Fruit fly (Drosophila melanogaster) whole organism, adult: ENCODE data around the gene HipHop.
A peak's percentile ranks its signal among the peaks of the same experiment; 100 is the strongest.

ENCODE experiments used
- CG11617 ChIP-seq: fragments of 200-800 bp; sonication (Bioruptor generic); optimal IDR thresholded peaks from 2 replicates; lab custom pipeline; 2017; ENCODE audit warnings: mild to moderate bottlenecking, missing biosample characterization, missing genetic modification reagents, missing genetic modification characterization
- CG12768 ChIP-seq: fragments of 200-800 bp; sonication (Bioruptor generic); optimal IDR thresholded peaks from 2 replicates; lab custom pipeline; 2017; ENCODE audit warnings: missing biosample characterization, missing genetic modification characterization, mild to moderate bottlenecking, moderate library complexity, missing genetic modification reagents
- CG14711 ChIP-seq: fragments of 200-800 bp; sonication (Bioruptor generic); optimal IDR thresholded peaks from 2 replicates; lab custom pipeline; 2018; ENCODE audit warnings: missing biosample characterization, mild to moderate bottlenecking, missing genetic modification characterization, moderate library complexity
- CG1620 ChIP-seq: fragments of 200-800 bp; sonication (Bioruptor generic); optimal IDR thresholded peaks from 2 replicates; lab custom pipeline; 2016; ENCODE audit warnings: missing biosample characterization, missing genetic modification characterization
- CG33017 ChIP-seq: fragments of 200-800 bp; sonication (Bioruptor generic); optimal IDR thresholded peaks from 2 replicates; lab custom pipeline; 2018; ENCODE audit warnings: missing biosample characterization, mild to moderate bottlenecking, missing genetic modification characterization, moderate library complexity
- CG5204 ChIP-seq: fragments of 200-800 bp; sonication (Bioruptor generic); optimal IDR thresholded peaks from 2 replicates; lab custom pipeline; 2016; ENCODE audit warnings: missing biosample characterization, missing genetic modification characterization
- CG7045 ChIP-seq: fragments of 200-800 bp; sonication (Bioruptor generic); optimal IDR thresholded peaks from 2 replicates; lab custom pipeline; 2017; ENCODE audit warnings: missing biosample characterization, mild to moderate bottlenecking, missing genetic modification characterization
- CG7101 ChIP-seq: fragments of 200-800 bp; sonication (Bioruptor generic); optimal IDR thresholded peaks from 2 replicates; lab custom pipeline; 2018; ENCODE audit warnings: missing biosample characterization, mild to moderate bottlenecking, missing genetic modification characterization, moderate library complexity
- Clk ChIP-seq: fragments of 200-800 bp; sonication (Bioruptor generic); optimal IDR thresholded peaks from 2 replicates; lab custom pipeline; 2017; ENCODE audit warnings: missing biosample characterization, missing genetic modification characterization
- Crg-1 ChIP-seq: fragments of 200-800 bp; sonication (Bioruptor generic); optimal IDR thresholded peaks from 2 replicates; lab custom pipeline; 2016; ENCODE audit warnings: missing biosample characterization, missing genetic modification characterization
- Hr96 ChIP-seq: fragments of 200-800 bp; sonication (Bioruptor generic); optimal IDR thresholded peaks from 2 replicates; lab custom pipeline; 2016; ENCODE audit warnings: missing biosample characterization, missing genetic modification characterization
- Mnt ChIP-seq: fragments of 200-800 bp; sonication (Bioruptor generic); optimal IDR thresholded peaks from 2 replicates; lab custom pipeline; 2016; ENCODE audit warnings: missing biosample characterization, mild to moderate bottlenecking, missing genetic modification characterization
- bab1 ChIP-seq: fragments of 200-800 bp; sonication (Bioruptor generic); optimal IDR thresholded peaks from 3 replicates; lab custom pipeline; 2019; ENCODE audit warnings: missing biosample characterization, mild to moderate bottlenecking, missing genetic modification characterization, moderate library complexity
- cic ChIP-seq: fragments of 200-800 bp; sonication (Bioruptor generic); optimal IDR thresholded peaks from 2 replicates; lab custom pipeline; 2017; ENCODE audit warnings: missing biosample characterization, mild to moderate bottlenecking, missing genetic modification characterization, moderate library complexity
- cnc ChIP-seq, 2 experiments: fragments of >200 bp; optimal IDR thresholded peaks; 2 replicates each; lab custom pipeline; 2017
- kay ChIP-seq: fragments of 200-800 bp; sonication (Bioruptor generic); peaks from one replicate; lab custom pipeline; 2016; ENCODE audit warnings: missing biosample characterization, missing genetic modification characterization, borderline replicate concordance
- ovo ChIP-seq: fragments of 200-800 bp; sonication (Bioruptor generic); optimal IDR thresholded peaks from 2 replicates; lab custom pipeline; 2016; ENCODE audit warnings: missing biosample characterization, missing genetic modification characterization
- pad ChIP-seq: fragments of 200-800 bp; sonication (Bioruptor generic); optimal IDR thresholded peaks from 3 replicates; lab custom pipeline; 2017; ENCODE audit warnings: missing biosample characterization, missing genetic modification characterization, mild to moderate bottlenecking, moderate library complexity, missing genetic modification reagents
- tj ChIP-seq: fragments of 200-800 bp; sonication (Bioruptor generic); optimal IDR thresholded peaks from 3 replicates; lab custom pipeline; 2017; ENCODE audit warnings: missing biosample characterization, mild to moderate bottlenecking, missing genetic modification characterization, moderate library complexity
- toe ChIP-seq: fragments of 200-800 bp; sonication (Bioruptor generic); optimal IDR thresholded peaks from 2 replicates; lab custom pipeline; 2016; ENCODE audit warnings: missing biosample characterization, missing genetic modification characterization

HipHop gene

DNA sequence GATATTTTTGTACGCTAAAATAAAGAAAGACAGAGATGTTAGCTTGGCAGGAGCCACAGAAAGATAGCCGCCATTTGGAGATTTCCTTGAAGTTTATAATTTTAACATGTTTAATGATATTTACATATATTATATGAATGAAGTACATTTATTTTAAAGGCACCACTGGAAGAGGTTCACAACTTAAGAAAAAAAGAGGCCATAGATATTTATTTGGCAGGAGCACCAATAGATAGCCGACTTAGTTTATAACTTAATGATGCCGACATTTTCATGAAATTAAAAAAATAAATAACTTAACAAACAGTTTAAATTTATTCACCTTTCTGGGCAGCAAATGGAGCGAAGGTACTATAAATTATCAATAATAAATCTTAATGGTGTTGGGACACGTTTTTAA, 1.1 kb downstream of the HipHop start:
- TF ChIP-seq CG12768 (GFP tag; lab: Kevin White, UChicago): no peak
- no peak for TF ChIP-seq tj (GFP tag; lab: Kevin White, UChicago)
- TF ChIP-seq CG5204 (GFP tag; lab: Kevin White, UChicago): no peak
- peak; percentile 91 for TF ChIP-seq kay (GFP tag; lab: Kevin White, UChicago)
- no peak for TF ChIP-seq Crg-1

DNA sequence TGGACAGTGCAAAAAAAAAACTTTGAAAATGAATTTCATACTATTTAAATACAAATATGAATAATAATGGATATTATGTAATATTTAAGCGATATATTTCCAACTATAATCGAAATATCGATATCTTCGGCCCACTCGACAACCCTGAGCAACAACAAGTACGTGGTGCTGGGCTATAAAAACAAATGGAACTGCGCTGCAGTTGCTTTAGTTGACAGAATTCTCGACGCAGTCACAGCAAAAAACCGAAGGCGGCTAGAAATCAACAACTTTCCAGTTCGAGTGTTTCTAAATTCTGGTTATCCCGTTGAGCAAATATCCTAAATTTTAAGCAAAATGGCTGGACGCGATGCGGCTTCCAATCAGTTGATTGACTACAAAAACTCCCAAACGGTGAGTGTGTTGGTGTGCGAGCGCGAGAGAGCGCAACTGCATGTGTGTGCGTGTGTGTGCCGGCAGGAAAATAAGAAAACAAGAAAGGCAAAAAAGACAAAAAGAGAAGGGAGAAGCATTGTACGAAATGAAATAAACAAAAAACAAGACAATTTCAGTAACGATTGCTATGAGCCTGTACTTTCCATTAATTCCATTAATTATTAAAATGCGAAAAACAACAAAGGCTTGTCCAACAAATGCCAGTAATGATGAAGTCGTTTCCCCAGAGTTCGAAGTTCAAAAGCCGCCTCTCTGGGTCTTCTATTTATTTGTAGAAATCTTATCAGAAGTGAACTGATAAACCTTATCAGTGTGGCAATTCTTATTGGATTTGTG, 1.7 kb downstream of the HipHop start, which contains the start of gene Cat:
Cat (plus strand) TSS at position 155 of the 771 bp plus-strand sequence.
- TF ChIP-seq Hr96 (GFP tag; lab: Kevin White, UChicago) (no peak), toe (GFP tag; lab: Kevin White, UChicago) (peak; percentile 77), CG14711 (tag; lab: Kevin White, UChicago) (peak; percentile 98), bab1 (GFP tag; lab: Kevin White, UChicago) (peak; percentile 73), CG11617 (GFP tag; lab: Kevin White, UChicago) (peak; percentile 97), cnc (optimal IDR thresholded peaks at IDR 0.05; lab: Kevin White, UChicago) (no peak), CG7045 (GFP tag; lab: Kevin White, UChicago) (peak; percentile 92), Mnt (peak; percentile 75), kay (GFP tag; lab: Kevin White, UChicago) (peak; percentile 95), Crg-1 (peak; percentile 64), ovo (peak; percentile 84), CG7101 (tag; lab: Kevin White, UChicago) (peak; percentile 67), CG5204 (GFP tag; lab: Kevin White, UChicago) (no peak), Clk (GFP tag; lab: Kevin White, UChicago) (peak; percentile 69), CG1620 (peak; percentile 72), pad (peak; percentile 36), CG12768 (GFP tag; lab: Kevin White, UChicago) (peak; percentile 98), tj (GFP tag; lab: Kevin White, UChicago) (peak; percentile 92), CG33017 (peak; percentile 85), cic (peak; percentile 95)

DNA sequence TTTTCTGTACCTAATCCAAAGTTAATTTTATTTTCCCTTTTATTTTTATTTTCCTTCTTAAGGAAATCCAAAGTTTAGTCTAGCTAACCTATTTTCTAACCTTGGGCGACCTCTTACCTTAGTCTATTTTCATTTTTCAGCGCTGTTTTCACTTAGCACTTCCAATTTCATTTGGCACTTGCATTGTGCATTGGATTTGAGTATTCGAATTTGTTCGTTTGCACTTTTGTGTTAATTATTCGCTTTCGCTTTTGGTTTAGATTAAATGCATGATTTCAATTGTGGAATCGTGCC, 2.2 kb downstream of the HipHop start:
- TF ChIP-seq CG1620 (no peak), pad (no peak), CG5204 (GFP tag; lab: Kevin White, UChicago) (no peak), Clk (GFP tag; lab: Kevin White, UChicago) (no peak), ovo (no peak), CG12768 (GFP tag; lab: Kevin White, UChicago) (no peak), cic (no peak), CG14711 (tag; lab: Kevin White, UChicago) (no peak)

DNA sequence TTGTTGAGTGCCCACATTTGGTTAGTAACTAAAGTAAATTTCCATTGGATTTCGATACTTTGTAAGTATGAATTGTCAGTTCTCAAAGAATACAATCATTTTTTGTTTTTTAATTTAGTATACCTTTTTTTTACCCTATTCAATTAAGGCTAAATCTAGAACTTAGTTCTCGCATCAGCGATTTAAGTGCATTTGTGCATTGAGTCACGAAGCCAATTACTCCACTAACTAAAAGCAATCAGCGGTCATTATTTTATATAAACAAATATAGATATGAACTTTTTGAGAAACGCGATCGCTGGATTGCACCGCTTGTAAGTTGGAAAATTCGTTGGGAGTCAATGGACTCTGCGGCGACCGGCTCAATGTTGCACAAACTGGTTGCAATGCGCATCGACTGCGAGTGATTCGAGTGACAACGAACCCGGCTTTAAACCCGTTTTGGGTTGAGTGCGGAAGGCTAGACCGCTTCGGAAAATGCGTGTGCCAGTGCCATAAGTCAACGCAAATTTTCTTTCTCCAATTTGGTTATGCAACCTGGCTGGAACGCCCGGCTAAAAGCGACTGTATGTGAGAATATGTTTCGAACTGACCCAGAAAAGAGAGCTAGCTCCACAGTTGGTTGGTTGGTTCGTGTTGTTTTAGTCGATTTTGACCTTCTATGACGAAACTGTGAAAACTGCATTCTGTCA, 3.0 kb downstream of the HipHop start:
- TF ChIP-seq Hr96 (GFP tag; lab: Kevin White, UChicago) (no peak), kay (GFP tag; lab: Kevin White, UChicago) (peak; percentile 93)

DNA sequence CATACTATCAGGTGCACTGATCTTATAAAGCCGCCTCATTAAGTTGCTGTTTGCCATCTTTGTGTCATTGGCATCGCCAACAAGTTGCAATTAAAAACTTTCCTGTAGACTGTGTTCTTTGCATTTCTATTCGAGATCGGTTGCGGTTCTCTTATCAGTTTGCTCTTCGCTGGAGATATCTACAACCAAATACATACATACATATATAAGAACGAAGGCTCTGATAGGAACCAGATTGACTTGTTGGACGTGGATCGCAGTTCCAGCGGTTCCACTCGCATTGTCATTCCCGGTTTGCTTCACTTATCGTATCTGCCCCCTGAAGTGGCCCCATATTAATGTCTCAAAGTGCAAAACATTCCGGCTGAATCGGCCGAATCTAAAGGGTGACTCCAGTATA, 3.9 kb downstream of the HipHop start:
- no peak for TF ChIP-seq CG7101 (tag; lab: Kevin White, UChicago)
- no peak for TF ChIP-seq cic
- no peak for TF ChIP-seq CG14711 (tag; lab: Kevin White, UChicago)
- TF ChIP-seq Clk (GFP tag; lab: Kevin White, UChicago): no peak
- TF ChIP-seq pad: no peak
- no peak for TF ChIP-seq CG7045 (GFP tag; lab: Kevin White, UChicago)
- TF ChIP-seq tj (GFP tag; lab: Kevin White, UChicago): no peak
- TF ChIP-seq Hr96 (GFP tag; lab: Kevin White, UChicago): no peak
- no peak for TF ChIP-seq toe (GFP tag; lab: Kevin White, UChicago)
- TF ChIP-seq CG33017: no peak
- TF ChIP-seq Crg-1: no peak
- TF ChIP-seq kay (GFP tag; lab: Kevin White, UChicago): no peak
- TF ChIP-seq CG11617 (GFP tag; lab: Kevin White, UChicago): no peak
- no peak for TF ChIP-seq CG1620
- TF ChIP-seq CG12768 (GFP tag; lab: Kevin White, UChicago): no peak

DNA sequence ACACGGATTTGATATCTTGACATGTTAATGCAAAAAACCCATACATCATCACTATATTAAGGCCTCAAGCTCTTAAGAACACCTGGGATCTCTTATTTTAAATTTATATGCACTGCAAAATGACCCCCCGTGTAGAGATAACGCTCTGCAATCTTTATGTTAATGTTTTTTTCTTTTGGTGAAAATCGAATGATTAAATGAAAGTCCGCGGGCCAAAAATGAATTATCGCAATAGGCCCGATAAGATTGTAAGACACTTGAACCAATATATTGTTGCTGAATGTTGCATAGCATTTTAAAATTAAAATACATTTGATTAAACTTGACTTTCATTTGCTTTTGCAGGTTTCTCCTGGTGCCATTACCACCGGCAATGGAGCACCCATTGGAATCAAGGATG, 5.0 kb downstream of the HipHop start:
- TF ChIP-seq Crg-1 (no peak), kay (GFP tag; lab: Kevin White, UChicago) (no peak), CG5204 (GFP tag; lab: Kevin White, UChicago) (no peak), CG14711 (tag; lab: Kevin White, UChicago) (no peak), cnc (optimal IDR thresholded peaks at IDR 0.05; lab: Kevin White, UChicago) (no peak), Mnt (no peak), CG33017 (no peak), bab1 (GFP tag; lab: Kevin White, UChicago) (no peak), CG1620 (no peak), Hr96 (GFP tag; lab: Kevin White, UChicago) (no peak), ovo (no peak), CG11617 (GFP tag; lab: Kevin White, UChicago) (no peak), toe (GFP tag; lab: Kevin White, UChicago) (no peak), CG12768 (GFP tag; lab: Kevin White, UChicago) (no peak), tj (GFP tag; lab: Kevin White, UChicago) (no peak), CG7045 (GFP tag; lab: Kevin White, UChicago) (no peak), CG7101 (tag; lab: Kevin White, UChicago) (no peak), cic (no peak)
